Worm (Caenorhabditis elegans): ENCODE data around the gene crn-7.

DNA sequence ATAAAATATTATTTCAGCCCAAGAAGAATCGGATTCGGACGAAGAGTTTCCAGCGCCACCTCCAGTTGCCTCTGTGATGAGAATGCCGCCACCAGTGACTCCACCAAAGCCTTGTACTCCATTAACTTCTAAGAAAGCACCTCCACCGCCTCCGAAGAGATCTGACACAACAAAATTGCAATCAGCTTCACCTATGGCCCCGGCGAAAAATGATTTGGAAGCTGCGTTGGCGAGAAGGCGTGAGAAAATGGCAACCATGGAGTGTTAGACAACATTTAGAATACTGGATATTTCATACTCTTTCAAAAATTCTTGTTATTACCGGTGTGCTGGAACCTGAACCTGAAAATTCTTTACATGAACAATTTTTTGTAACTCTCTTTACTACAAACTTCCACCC, 37.0 kb downstream of the crn-7 start:
- TF ChIP-seq ref-1 (GFP tag; conservative IDR thresholded peaks at IDR 0.05): no peak
- TF ChIP-seq tab-1 (GFP tag; IDR thresholded peaks at IDR 0.05): no peak
- TF ChIP-seq flt-1 (GFP tag; IDR thresholded peaks at IDR 0.05): no peak
- no peak for TF ChIP-seq T22C8.4 (GFP tag; IDR thresholded peaks at IDR 0.05)
- no peak for TF ChIP-seq cog-1 (tag; optimal IDR thresholded peaks at IDR 0.05)
- no peak for TF ChIP-seq med-1 (GFP tag; optimal IDR thresholded peaks at IDR 0.05; ENCODE audit: insufficient read depth)

Data from whole organism, midembryonic.